Worm (Caenorhabditis elegans): ENCODE results near the gene F22B3.10.

- no peak for TF ChIP-seq F13C5.2 (tag; optimal IDR thresholded peaks at IDR 0.05)
- no peak for TF ChIP-seq ama-1 (optimal IDR thresholded peaks at IDR 0.05)
- TF ChIP-seq sea-1 (GFP tag; conservative IDR thresholded peaks at IDR 0.05): no peak
- no peak for TF ChIP-seq flt-1 (GFP tag; IDR thresholded peaks at IDR 0.05)
- no peak for TF ChIP-seq tra-4 (tag; optimal IDR thresholded peaks at IDR 0.05)
- no peak for TF ChIP-seq B0310.2 (tag; optimal IDR thresholded peaks at IDR 0.05)
- TF ChIP-seq scrt-1 (GFP tag; IDR thresholded peaks at IDR 0.05): no peak
- TF ChIP-seq tbx-11 (GFP tag; IDR thresholded peaks at IDR 0.05): no peak
- no peak for TF ChIP-seq ceh-36 (tag; optimal IDR thresholded peaks at IDR 0.05)
- TF ChIP-seq tbx-37 (GFP tag; conservative IDR thresholded peaks at IDR 0.05): no peak
- TF ChIP-seq pes-1 (GFP tag; IDR thresholded peaks at IDR 0.05): no peak
Measured at ce11 chrIV:11425442-11425841, 10.6 kb upstream of the F22B3.10 start, which contains the start of gene kin-4.
